Worm (Caenorhabditis elegans) whole organism, L2 larva: ENCODE measurements around the gene ZC262.2.

Experiments
- C34F6.9 ChIP-seq: fragments of 150-350 bp; optimal IDR thresholded peaks from 2 replicates; lab custom pipeline; 2014; ENCODE audit warnings: missing biosample characterization, missing genetic modification characterization
- egl-27 ChIP-seq: sonication (generic microtip); optimal IDR thresholded peaks from 3 replicates; lab custom pipeline; 2017; ENCODE audit warnings: missing biosample characterization, missing genetic modification reagents, missing genetic modification characterization
- nhr-237 ChIP-seq: fragments of 150-350 bp; optimal IDR thresholded peaks from 2 replicates; lab custom pipeline; 2014; ENCODE audit warnings: missing biosample characterization, missing genetic modification characterization
- snpc-4 ChIP-seq: fragments of 150-350 bp; optimal IDR thresholded peaks from 2 replicates; lab custom pipeline; 2014; ENCODE audit warnings: missing biosample characterization, missing genetic modification characterization
- ztf-11 ChIP-seq: sonication (generic microtip); optimal IDR thresholded peaks from 2 replicates; lab custom pipeline; 2017; ENCODE audit warnings: missing biosample characterization, missing genetic modification characterization

DNA sequence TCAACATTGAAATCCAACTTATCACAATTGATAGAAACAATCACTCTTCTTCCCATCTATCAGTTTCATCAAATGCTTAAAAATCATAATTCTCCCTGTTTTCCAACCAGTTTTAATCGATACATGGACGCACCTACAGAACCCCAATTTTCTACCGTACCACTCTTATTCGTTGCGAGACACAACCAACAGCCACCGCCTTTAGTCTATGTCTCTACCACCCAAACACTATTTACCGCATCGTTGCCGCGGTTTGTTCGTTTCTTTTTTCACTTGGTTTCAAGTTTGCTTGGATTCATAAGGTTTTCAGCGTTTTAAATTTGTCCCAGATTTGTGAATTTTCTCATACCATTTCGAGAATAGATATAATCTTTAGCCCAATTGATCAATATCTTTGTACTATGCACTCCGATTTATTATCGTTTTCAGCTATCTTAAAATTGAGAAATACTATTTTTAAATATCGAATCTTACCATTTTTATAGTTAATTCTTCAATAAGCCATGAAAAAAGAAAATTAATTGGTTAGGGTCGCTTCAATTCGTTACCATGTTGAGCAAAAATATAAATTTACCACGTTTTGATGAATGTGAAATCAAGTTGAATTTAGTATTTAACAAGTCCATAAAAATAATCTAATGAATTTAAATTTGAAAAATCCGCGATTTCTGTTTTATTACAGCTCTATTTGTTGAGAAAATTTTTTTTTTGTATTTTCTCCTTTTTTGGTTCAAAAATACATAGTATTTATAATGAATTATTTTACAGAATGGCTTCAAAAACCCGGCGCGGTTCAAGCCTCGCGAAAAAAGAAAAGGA lies 21.4 kb upstream of the ZC262.2 start, which contains the start of gene F10E9.3:
- TF ChIP-seq C34F6.9 (tag; lab: Kevin White, UChicago) (peak; percentile 11), egl-27 (no peak), nhr-237 (tag; lab: Kevin White, UChicago) (no peak), snpc-4 (tag; lab: Kevin White, UChicago) (no peak), ztf-11 (tag; lab: Kevin White, UChicago) (no peak)
